Worm (Caenorhabditis elegans): ENCODE data around the gene T11F9.7.
A peak's percentile ranks its signal among the peaks of the same experiment; 100 is the strongest.

The T11F9.7 gene

ce11 chrV:11499786-11500185 lies 24.0 kb downstream of the T11F9.7 start:
- TF ChIP-seq W03F9.2 (tag; optimal IDR thresholded peaks at IDR 0.05): no peak
- TF ChIP-seq him-1 (tag; optimal IDR thresholded peaks at IDR 0.05): no peak
- TF ChIP-seq dao-5 (tag; optimal IDR thresholded peaks at IDR 0.05): no peak

ce11 chrV:11500980-11501379 lies 25.2 kb downstream of the T11F9.7 start:
- no peak for TF ChIP-seq W03F9.2 (tag; optimal IDR thresholded peaks at IDR 0.05)
- no peak for TF ChIP-seq dao-5 (tag; optimal IDR thresholded peaks at IDR 0.05)
- no peak for TF ChIP-seq him-1 (tag; optimal IDR thresholded peaks at IDR 0.05)

- TF ChIP-seq him-1 (tag; optimal IDR thresholded peaks at IDR 0.05) (no peak), W03F9.2 (tag; optimal IDR thresholded peaks at IDR 0.05) (no peak), dao-5 (tag; optimal IDR thresholded peaks at IDR 0.05) (no peak)
Observed at ce11 chrV:11503081-11503751, 27.5 kb downstream of the T11F9.7 start, which contains the start of gene C55A6.12. Gene C55A6.12 (minus strand): TSS chrV:11503131.

ce11 chrV:11504853-11505397 lies 29.2 kb downstream of the T11F9.7 start, which contains the start of the genes C55A6.1 and C55A6.10:
Gene C55A6.1 (minus strand): TSS chrV:11504968.
Gene C55A6.10 (plus strand): TSS chrV:11505347.
- TF ChIP-seq W03F9.2 (tag; optimal IDR thresholded peaks at IDR 0.05): peak; percentile 56

ce11 chrV:11506347-11506746 lies 30.6 kb downstream of the T11F9.7 start:
- TF ChIP-seq dao-5 (tag; optimal IDR thresholded peaks at IDR 0.05) (no peak), W03F9.2 (tag; optimal IDR thresholded peaks at IDR 0.05) (no peak), him-1 (tag; optimal IDR thresholded peaks at IDR 0.05) (no peak)

- TF ChIP-seq him-1 (tag; optimal IDR thresholded peaks at IDR 0.05) (no peak), dao-5 (tag; optimal IDR thresholded peaks at IDR 0.05) (no peak), W03F9.2 (tag; optimal IDR thresholded peaks at IDR 0.05) (no peak)
Observed at ce11 chrV:11508773-11509172, 33.0 kb downstream of the T11F9.7 start, which contains the start of gene ttll-5. Gene ttll-5 (plus strand): TSS chrV:11509060.

- TF ChIP-seq W03F9.2 (tag; optimal IDR thresholded peaks at IDR 0.05) (no peak), dao-5 (tag; optimal IDR thresholded peaks at IDR 0.05) (no peak), him-1 (tag; optimal IDR thresholded peaks at IDR 0.05) (no peak)
Observed at ce11 chrV:11513432-11513831, 37.7 kb downstream of the T11F9.7 start, which contains the start of gene C55A6.3. Gene C55A6.3 (minus strand): TSS chrV:11513532.

ce11 chrV:11514677-11515076 lies 38.9 kb downstream of the T11F9.7 start, which contains the start of gene C55A6.6:
Gene C55A6.6 (minus strand): TSS chrV:11514737.
- TF ChIP-seq him-1 (tag; optimal IDR thresholded peaks at IDR 0.05): no peak
- no peak for TF ChIP-seq dao-5 (tag; optimal IDR thresholded peaks at IDR 0.05)
- no peak for TF ChIP-seq W03F9.2 (tag; optimal IDR thresholded peaks at IDR 0.05)

- TF ChIP-seq him-1 (tag; optimal IDR thresholded peaks at IDR 0.05): no peak
- no peak for TF ChIP-seq dao-5 (tag; optimal IDR thresholded peaks at IDR 0.05)
- TF ChIP-seq W03F9.2 (tag; optimal IDR thresholded peaks at IDR 0.05): no peak
Observed at ce11 chrV:11515145-11515544, 39.4 kb downstream of the T11F9.7 start.

- no peak for TF ChIP-seq him-1 (tag; optimal IDR thresholded peaks at IDR 0.05)
- no peak for TF ChIP-seq dao-5 (tag; optimal IDR thresholded peaks at IDR 0.05)
- TF ChIP-seq W03F9.2 (tag; optimal IDR thresholded peaks at IDR 0.05): no peak
Observed at ce11 chrV:11516141-11516591, 40.4 kb downstream of the T11F9.7 start, which contains the start of gene sdz-8. Gene sdz-8 (minus strand): TSS chrV:11516191.

- TF ChIP-seq W03F9.2 (tag; optimal IDR thresholded peaks at IDR 0.05) (no peak), dao-5 (tag; optimal IDR thresholded peaks at IDR 0.05) (no peak), him-1 (tag; optimal IDR thresholded peaks at IDR 0.05) (no peak)
Observed at ce11 chrV:11517789-11518188, 42.1 kb downstream of the T11F9.7 start, which contains the start of gene C55A6.4. Gene C55A6.4 (minus strand): TSS chrV:11517889.

ce11 chrV:11520215-11520614 lies 44.5 kb downstream of the T11F9.7 start, which contains the start of the genes C55A6.11 and C55A6.7:
Gene C55A6.11 (plus strand): TSS chrV:11520515.
Gene C55A6.7 (minus strand): TSS chrV:11520530.
- TF ChIP-seq W03F9.2 (tag; optimal IDR thresholded peaks at IDR 0.05): no peak
- TF ChIP-seq him-1 (tag; optimal IDR thresholded peaks at IDR 0.05): no peak
- TF ChIP-seq dao-5 (tag; optimal IDR thresholded peaks at IDR 0.05): no peak

- TF ChIP-seq him-1 (tag; optimal IDR thresholded peaks at IDR 0.05): peak; percentile 12
- TF ChIP-seq W03F9.2 (tag; optimal IDR thresholded peaks at IDR 0.05): peak; percentile 85
- no peak for TF ChIP-seq dao-5 (tag; optimal IDR thresholded peaks at IDR 0.05)
Observed at ce11 chrV:11521448-11521847, 45.7 kb downstream of the T11F9.7 start, which contains the start of gene pafo-1. Gene pafo-1 (plus strand): TSS chrV:11521703.

ce11 chrV:11525338-11525737 lies 49.6 kb downstream of the T11F9.7 start:
- TF ChIP-seq dao-5 (tag; optimal IDR thresholded peaks at IDR 0.05): no peak
- no peak for TF ChIP-seq W03F9.2 (tag; optimal IDR thresholded peaks at IDR 0.05)
- TF ChIP-seq him-1 (tag; optimal IDR thresholded peaks at IDR 0.05): no peak
